Worm (Caenorhabditis elegans) whole organism, early embryonic: ENCODE data around the gene flp-27.

ENCODE experiments used
- ama-1 ChIP-seq: fragments of 150-350 bp; optimal IDR thresholded peaks from 2 replicates; lab custom pipeline; 2014
- ceh-13 ChIP-seq: fragments of 200-800 bp; sonication (Bioruptor generic); optimal IDR thresholded peaks from 2 replicates; lab custom pipeline; 2018; ENCODE audit warnings: mild to moderate bottlenecking, missing genetic modification characterization, missing compliant biosample characterization
- tbx-11 ChIP-seq: fragments of 200-800 bp; sonication (Bioruptor generic); IDR thresholded peaks from 2 replicates; pipeline ENCODE4 v1.3.6; 2022; ENCODE audit warnings: missing genetic modification characterization, missing compliant biosample characterization
- tra-4 ChIP-seq: sonication (generic microtip); optimal IDR thresholded peaks from 2 replicates; lab custom pipeline; 2017; ENCODE audit warnings: missing genetic modification characterization, missing compliant biosample characterization

DNA sequence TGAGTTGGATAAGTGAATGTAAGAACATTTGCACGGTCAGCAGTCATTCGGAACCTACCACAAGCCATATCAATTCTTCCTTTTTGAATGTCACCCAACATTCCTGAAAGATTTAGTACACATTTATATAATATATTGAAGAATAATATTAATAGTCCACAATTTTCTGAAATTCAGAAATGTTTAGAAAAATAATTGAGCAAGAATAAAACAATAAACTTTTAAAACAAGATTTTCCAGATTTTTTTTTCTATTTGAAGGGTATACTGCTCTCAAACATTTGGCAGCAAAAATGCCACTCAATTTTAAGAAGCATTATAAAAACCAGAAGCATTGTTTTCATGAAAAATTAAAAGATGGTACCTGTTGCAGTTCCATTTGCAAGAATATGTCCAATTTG lies 44.0 kb upstream of the flp-27 start, which contains the start of gene F59E12.8:
- TF ChIP-seq tra-4 (no peak), ama-1 (lab: Kevin White, UChicago) (no peak), tbx-11 (GFP tag; lab: Robert Waterston, UW) (no peak), ceh-13 (GFP tag; lab: Kevin White, UChicago) (no peak)
